Worm (Caenorhabditis elegans) whole organism, L4 larva: Measurements from ENCODE around the gene C10A4.3.

Source experiments
- F26F4.8 ChIP-seq: fragments of 200-800 bp; sonication (Bioruptor generic); conservative IDR thresholded peaks from 2 replicates; pipeline ENCODE4 v1.3.6; 2022; ENCODE audit warnings: missing genetic modification characterization, missing compliant biosample characterization
- F44E2.7 ChIP-seq: fragments of 200-800 bp; sonication (Bioruptor generic); IDR thresholded peaks from 2 replicates; pipeline ENCODE4 v2.1.2; 2022; ENCODE audit warnings: missing genetic modification characterization, missing compliant biosample characterization
- F49E8.2 ChIP-seq: sonication (generic microtip); optimal IDR thresholded peaks from 2 replicates; lab custom pipeline; 2016; ENCODE audit warnings: missing compliant biosample characterization, mild to moderate bottlenecking, missing genetic modification characterization, borderline replicate concordance
- T20F7.1 ChIP-seq: fragments of 200-800 bp; sonication (Bioruptor generic); optimal IDR thresholded peaks from 2 replicates; lab custom pipeline; 2018; ENCODE audit warnings: mild to moderate bottlenecking, missing genetic modification characterization, missing compliant biosample characterization
- Y48G9A.11 ChIP-seq: fragments of 200-800 bp; sonication (Bioruptor generic); IDR thresholded peaks from 2 replicates; pipeline ENCODE4 v1.3.6; 2022; ENCODE audit warnings: missing genetic modification reagents, missing genetic modification characterization, missing compliant biosample characterization
- ZK337.2 ChIP-seq: fragments of 200-800 bp; sonication (Bioruptor generic); IDR thresholded peaks from 2 replicates; pipeline ENCODE4 v1.3.6; 2022; ENCODE audit warnings: missing genetic modification reagents, missing genetic modification characterization, missing compliant biosample characterization
- attf-4 ChIP-seq: sonication (generic microtip); optimal IDR thresholded peaks from 3 replicates; lab custom pipeline; 2017; ENCODE audit warnings: missing biosample characterization, missing genetic modification characterization
- ceh-20 ChIP-seq: fragments of 200-800 bp; sonication (Bioruptor generic); IDR thresholded peaks from 2 replicates; pipeline ENCODE4 v1.3.6; 2022; ENCODE audit warnings: missing genetic modification reagents, missing genetic modification characterization, missing compliant biosample characterization
- cey-2 ChIP-seq: sonication (generic microtip); optimal IDR thresholded peaks from 3 replicates; lab custom pipeline; 2017; ENCODE audit warnings: missing genetic modification characterization, mild to moderate bottlenecking, missing compliant biosample characterization, antibody characterized with exemption, borderline replicate concordance; ENCODE audit not compliant: insufficient read depth
- ctbp-1 ChIP-seq: fragments of 200-800 bp; sonication (Bioruptor generic); IDR thresholded peaks from 2 replicates; pipeline ENCODE4 v1.3.6; 2022; ENCODE audit warnings: missing genetic modification reagents, missing genetic modification characterization, missing compliant biosample characterization
- daf-19 ChIP-seq: fragments of 200-800 bp; sonication (Bioruptor generic); conservative IDR thresholded peaks from 2 replicates; pipeline ENCODE4 v1.3.6; 2022; ENCODE audit warnings: missing genetic modification characterization, missing compliant biosample characterization
- dmd-6 ChIP-seq: fragments of 200-800 bp; sonication (Bioruptor generic); IDR thresholded peaks from 2 replicates; pipeline ENCODE4 v1.3.6; 2022; ENCODE audit warnings: missing genetic modification reagents, missing genetic modification characterization, missing compliant biosample characterization
- dmd-8 ChIP-seq: fragments of 200-800 bp; sonication (Bioruptor generic); IDR thresholded peaks from 2 replicates; pipeline ENCODE4 v1.3.6; 2022; ENCODE audit warnings: missing genetic modification characterization, missing compliant biosample characterization
- dpl-1 ChIP-seq: fragments of 150-350 bp; optimal IDR thresholded peaks from 2 replicates; lab custom pipeline; 2014; ENCODE audit warnings: missing biosample characterization, missing genetic modification reagents, missing genetic modification characterization
- dve-1 ChIP-seq: sonication (generic microtip); optimal IDR thresholded peaks from 2 replicates; lab custom pipeline; 2017; ENCODE audit warnings: antibody characterized with exemption, mild to moderate bottlenecking, missing genetic modification characterization, missing compliant biosample characterization; ENCODE audit not compliant: insufficient read depth
- egl-43 ChIP-seq: fragments of 200-800 bp; sonication (Bioruptor generic); IDR thresholded peaks from 2 replicates; pipeline ENCODE4 v1.3.6; 2022; ENCODE audit warnings: missing genetic modification reagents, missing genetic modification characterization, missing compliant biosample characterization
- fkh-10 ChIP-seq: fragments of 150-350 bp; optimal IDR thresholded peaks from 2 replicates; lab custom pipeline; 2014; ENCODE audit warnings: missing biosample characterization, missing genetic modification reagents, missing genetic modification characterization
- fos-1 ChIP-seq: fragments of 150-350 bp; optimal IDR thresholded peaks from 2 replicates; lab custom pipeline; 2014; ENCODE audit warnings: missing biosample characterization, missing genetic modification characterization
- hif-1 ChIP-seq, 2 experiments: sonication (generic microtip); optimal IDR thresholded peaks; 2 replicates each; lab custom pipeline; 2016 to 2017; ENCODE audit warnings: missing compliant biosample characterization in 2 of 2, missing genetic modification characterization in 2 of 2, missing genetic modification reagents in 2 of 2, missing genotype in 2 of 2, mild to moderate bottlenecking in 1 of 2
- hlh-30 ChIP-seq: sonication (generic microtip); optimal IDR thresholded peaks from 2 replicates; lab custom pipeline; 2017; ENCODE audit warnings: antibody characterized with exemption, mild to moderate bottlenecking, missing genetic modification characterization, missing compliant biosample characterization; ENCODE audit not compliant: insufficient read depth
- jun-1 ChIP-seq: fragments of 150-350 bp; optimal IDR thresholded peaks from 2 replicates; lab custom pipeline; 2014; ENCODE audit warnings: missing biosample characterization, missing genetic modification reagents, missing genetic modification characterization
- lim-7 ChIP-seq: fragments of 200-800 bp; sonication (Bioruptor generic); IDR thresholded peaks from 2 replicates; pipeline ENCODE4 v1.3.6; 2022; ENCODE audit warnings: missing genetic modification characterization, missing compliant biosample characterization
- lin-13 ChIP-seq: fragments of 150-350 bp; optimal IDR thresholded peaks from 2 replicates; lab custom pipeline; 2014; ENCODE audit warnings: missing biosample characterization, missing genetic modification reagents, missing genetic modification characterization
- lsy-2 ChIP-seq, 2 experiments: fragments of 150-350 bp in 1 of 2; sonication (generic microtip) in 1 of 2; optimal IDR thresholded peaks; 2 replicates each; lab custom pipeline; 2014 to 2017; ENCODE audit warnings: missing biosample characterization in 2 of 2, missing genetic modification characterization in 2 of 2
- mdl-1 ChIP-seq, 2 experiments: fragments of 150-350 bp in 1 of 2; sonication (generic microtip) in 1 of 2; optimal IDR thresholded peaks; 2 replicates each; lab custom pipeline; 2014 to 2017; ENCODE audit warnings: missing biosample characterization in 2 of 2, missing genetic modification characterization in 2 of 2
- mes-2 ChIP-seq: sonication (generic microtip); optimal IDR thresholded peaks from 2 replicates; lab custom pipeline; 2016; ENCODE audit warnings: missing genotype, mild to moderate bottlenecking, missing genetic modification characterization, missing compliant biosample characterization; ENCODE audit not compliant: poor library complexity, severe bottlenecking
- mxl-3 ChIP-seq: fragments of 200-800 bp; sonication (Bioruptor generic); optimal IDR thresholded peaks from 2 replicates; lab custom pipeline; 2018; ENCODE audit warnings: mild to moderate bottlenecking, missing genetic modification characterization, missing compliant biosample characterization
- nhr-11 ChIP-seq: fragments of 150-350 bp; optimal IDR thresholded peaks from 2 replicates; lab custom pipeline; 2014; ENCODE audit warnings: missing biosample characterization, missing genetic modification characterization
- pha-4 ChIP-seq, 2 experiments: fragments of 150-350 bp in 1 of 2; fragments of 200-800 bp in 1 of 2; sonication (Bioruptor generic) in 1 of 2; IDR thresholded peaks in 1 of 2; optimal IDR thresholded peaks in 1 of 2; 2 replicates each; pipeline versions ENCODE4 v1.3.6 to Lab custom; 2014 to 2022; ENCODE audit warnings: missing genetic modification characterization in 2 of 2, missing genetic modification reagents in 2 of 2, missing biosample characterization in 1 of 2, missing compliant biosample characterization in 1 of 2
- php-3 ChIP-seq: fragments of 200-800 bp; sonication (Bioruptor generic); IDR thresholded peaks from 2 replicates; pipeline ENCODE4 v1.3.6; 2022; ENCODE audit warnings: missing genetic modification reagents, missing genetic modification characterization, missing compliant biosample characterization
- pqm-1 ChIP-seq: sonication (generic microtip); optimal IDR thresholded peaks from 2 replicates; lab custom pipeline; 2017; ENCODE audit warnings: missing biosample characterization, missing genetic modification characterization
- rbr-2 ChIP-seq: sonication (generic microtip); optimal IDR thresholded peaks from 2 replicates; lab custom pipeline; 2016; ENCODE audit warnings: missing genotype, missing genetic modification characterization, missing compliant biosample characterization
- saeg-2 ChIP-seq: fragments of 200-800 bp; sonication (Bioruptor generic); IDR thresholded peaks from 2 replicates; pipeline ENCODE4 v1.3.6; 2022; ENCODE audit warnings: missing genetic modification reagents, missing genetic modification characterization, missing compliant biosample characterization
- snpc-1.2 ChIP-seq: fragments of 200-800 bp; sonication (Bioruptor generic); IDR thresholded peaks from 2 replicates; pipeline ENCODE4 v1.3.6; 2022; ENCODE audit warnings: missing genetic modification reagents, missing genetic modification characterization, missing compliant biosample characterization
- spr-1 ChIP-seq: sonication (generic microtip); optimal IDR thresholded peaks from 2 replicates; lab custom pipeline; 2016; ENCODE audit warnings: mild to moderate bottlenecking, missing genetic modification characterization, missing compliant biosample characterization
- tag-97 ChIP-seq: fragments of 200-800 bp; sonication (Bioruptor generic); IDR thresholded peaks from 2 replicates; pipeline ENCODE4 v1.3.6; 2022; ENCODE audit warnings: missing genetic modification characterization, missing compliant biosample characterization
- tra-1 ChIP-seq: fragments of 200-800 bp; sonication (Bioruptor generic); IDR thresholded peaks from 2 replicates; pipeline ENCODE4 v1.3.6; 2022; ENCODE audit warnings: missing genetic modification reagents, missing genetic modification characterization, missing compliant biosample characterization
- unc-62 ChIP-seq, 3 experiments: fragments of 150-350 bp in 1 of 3; sonication (generic microtip); optimal IDR thresholded peaks in 2 of 3; peaks in 1 of 3; 1 replicate in 1 of 3; 2 replicates in 2 of 3; lab custom pipeline; 2014 to 2017; ENCODE audit warnings: missing biosample characterization in 3 of 3, missing genetic modification characterization in 3 of 3, missing genetic modification reagents in 3 of 3, missing genotype in 1 of 3
- zfp-2 ChIP-seq: sonication (generic microtip); optimal IDR thresholded peaks from 2 replicates; lab custom pipeline; 2016; ENCODE audit warnings: mild to moderate bottlenecking, missing genetic modification characterization, missing compliant biosample characterization
- zip-11 ChIP-seq: fragments of 200-800 bp; sonication (Bioruptor generic); IDR thresholded peaks from 2 replicates; pipeline ENCODE4 v1.3.6; 2022; ENCODE audit warnings: missing genetic modification characterization, missing compliant biosample characterization
- zip-2 ChIP-seq: fragments of 150-350 bp; optimal IDR thresholded peaks from 2 replicates; lab custom pipeline; 2014; ENCODE audit warnings: missing biosample characterization, missing genetic modification characterization
- ztf-11 ChIP-seq: fragments of 150-350 bp; optimal IDR thresholded peaks from 2 replicates; lab custom pipeline; 2014; ENCODE audit warnings: missing biosample characterization, missing genetic modification characterization

Gene C10A4.3

DNA sequence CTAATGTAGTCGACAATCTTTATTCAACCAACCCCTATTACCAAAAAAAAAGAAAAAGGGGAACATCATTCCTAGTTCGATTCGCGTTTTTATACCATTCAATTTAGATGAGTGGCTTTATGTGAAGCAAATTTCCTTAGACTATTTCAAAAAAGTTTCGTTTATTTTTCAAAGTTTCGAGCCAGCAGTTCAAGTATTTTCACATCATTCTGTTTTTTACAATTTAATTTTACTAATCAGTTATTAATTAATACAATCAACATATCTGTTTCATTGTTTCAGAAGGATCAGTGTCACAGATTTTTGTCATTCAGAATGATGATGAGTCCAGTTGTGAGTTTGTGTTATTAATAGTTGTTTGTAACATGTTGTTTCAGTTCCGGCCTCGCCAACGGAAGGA is 4.4 kb downstream of the C10A4.3 start, which contains the start of gene C10A4.2:
Gene C10A4.2, plus strand, starts transcription at position 301 of the 400 bp plus-strand sequence.
- no peak for TF ChIP-seq tra-1 (GFP tag; lab: Robert Waterston, UW)
- TF ChIP-seq mes-2 (tag; lab: Kevin White, UChicago) = no peak
- TF ChIP-seq zip-11 (GFP tag; lab: Robert Waterston, UW) = no peak
- no peak for TF ChIP-seq F44E2.7 (GFP tag; lab: Robert Waterston, UW)
- no peak for TF ChIP-seq T20F7.1 (GFP tag; lab: Kevin White, UChicago)
- TF ChIP-seq F26F4.8 = no peak
- TF ChIP-seq pqm-1 (tag; lab: Kevin White, UChicago) = no peak
- TF ChIP-seq lsy-2 (tag; optimal IDR thresholded peaks at IDR 0.05; lab: Kevin White, UChicago) = no peak
- no peak for TF ChIP-seq dve-1 (tag; lab: Kevin White, UChicago)
- no peak for TF ChIP-seq ZK337.2 (GFP tag; lab: Robert Waterston, UW)
- TF ChIP-seq lin-13 (GFP tag; lab: Kevin White, UChicago) = no peak
- no peak for TF ChIP-seq ztf-11
- TF ChIP-seq nhr-11 (tag; lab: Kevin White, UChicago) = no peak
- no peak for TF ChIP-seq hif-1 (tag; optimal IDR thresholded peaks at IDR 0.05; lab: Kevin White, UChicago)
- TF ChIP-seq egl-43 = no peak
- no peak for TF ChIP-seq saeg-2 (GFP tag; lab: Robert Waterston, UW)
- TF ChIP-seq zip-2 (tag; lab: Kevin White, UChicago) = no peak
- TF ChIP-seq snpc-1.2 (GFP tag; lab: Robert Waterston, UW) = no peak

DNA sequence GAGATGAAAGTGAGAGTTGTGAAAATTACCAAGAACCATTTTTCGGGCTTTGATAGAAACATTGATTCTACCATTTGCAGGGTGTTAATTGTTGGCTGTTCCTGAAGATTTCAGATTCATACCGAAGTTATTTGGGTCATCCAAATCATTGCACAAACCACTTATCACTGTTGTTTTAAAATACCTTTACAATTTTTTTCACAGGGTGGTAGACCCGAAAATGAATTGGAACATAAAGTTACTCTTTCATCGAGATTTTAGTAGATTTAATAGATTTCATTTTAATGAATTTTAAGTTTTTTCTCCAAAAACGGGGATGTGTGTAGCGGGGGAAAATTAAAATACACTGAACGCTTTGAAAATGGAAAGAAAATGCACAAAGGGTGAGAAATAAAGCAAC is 9.9 kb downstream of the C10A4.3 start, which contains the start of gene C10A4.7:
Gene C10A4.7, minus strand, starts transcription at position 101 of the 400 bp plus-strand sequence.
- TF ChIP-seq dmd-6 (GFP tag; lab: Robert Waterston, UW) = no peak
- TF ChIP-seq Y48G9A.11 = no peak
- no peak for TF ChIP-seq lsy-2 (tag; optimal IDR thresholded peaks at IDR 0.05; lab: Kevin White, UChicago)
- no peak for TF ChIP-seq pha-4 (GFP tag; IDR thresholded peaks at IDR 0.05; lab: Robert Waterston, UW)
- TF ChIP-seq pha-4 (tag; optimal IDR thresholded peaks at IDR 0.05; lab: Kevin White, UChicago) = no peak
- no peak for TF ChIP-seq cey-2
- TF ChIP-seq fkh-10 (GFP tag; lab: Kevin White, UChicago) = no peak
- TF ChIP-seq unc-62 (GFP tag; optimal IDR thresholded peaks at IDR 0.05 in 1 of 2; lab: Kevin White, UChicago) = no peak
- no peak for TF ChIP-seq unc-62 (tag; optimal IDR thresholded peaks at IDR 0.05; lab: Kevin White, UChicago)
- TF ChIP-seq zfp-2 = no peak
- no peak for TF ChIP-seq zip-11 (GFP tag; lab: Robert Waterston, UW)
- no peak for TF ChIP-seq rbr-2
- TF ChIP-seq ceh-20 (GFP tag; lab: Robert Waterston, UW) = no peak
- no peak for TF ChIP-seq fos-1 (tag; lab: Kevin White, UChicago)
- no peak for TF ChIP-seq F44E2.7 (GFP tag; lab: Robert Waterston, UW)
- no peak for TF ChIP-seq mdl-1 (tag; optimal IDR thresholded peaks at IDR 0.05; lab: Kevin White, UChicago)
- TF ChIP-seq ztf-11 = no peak
- no peak for TF ChIP-seq daf-19 (GFP tag; lab: Robert Waterston, UW)
- TF ChIP-seq mxl-3 (GFP tag; lab: Kevin White, UChicago) = no peak

DNA sequence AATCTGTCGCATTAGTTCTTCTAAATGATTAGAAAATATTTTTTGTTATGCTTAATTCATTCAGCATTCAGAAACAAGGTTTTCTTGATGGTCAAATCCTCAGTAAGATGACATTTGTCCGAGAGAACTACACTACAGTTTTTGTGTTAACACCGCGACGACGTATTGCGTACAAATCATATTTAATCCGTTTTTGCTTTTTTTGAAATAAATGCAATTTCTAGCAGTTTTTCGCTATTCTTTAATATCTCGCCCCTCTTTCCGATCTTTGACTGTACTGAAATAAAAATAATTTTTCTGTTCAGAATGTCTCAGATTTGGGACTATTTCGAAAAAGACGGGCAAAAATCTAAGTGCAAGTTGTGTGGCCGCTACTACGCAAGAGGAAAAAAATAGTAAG is 10.6 kb downstream of the C10A4.3 start, which contains the start of gene C10A4.1:
Gene C10A4.1, plus strand, starts transcription at position 301 of the 400 bp plus-strand sequence.
- TF ChIP-seq hlh-30 (tag; lab: Kevin White, UChicago) (no peak), tag-97 (GFP tag; lab: Robert Waterston, UW) (no peak), dmd-8 (GFP tag; lab: Robert Waterston, UW) (no peak), dpl-1 (GFP tag; lab: Kevin White, UChicago) (no peak), ZK337.2 (GFP tag; lab: Robert Waterston, UW) (no peak), jun-1 (tag; lab: Kevin White, UChicago) (no peak), ctbp-1 (GFP tag; lab: Robert Waterston, UW) (no peak), lim-7 (no peak), spr-1 (tag; lab: Kevin White, UChicago) (no peak), php-3 (GFP tag; lab: Robert Waterston, UW) (no peak), F49E8.2 (no peak), mes-2 (tag; lab: Kevin White, UChicago) (no peak), attf-4 (tag; lab: Kevin White, UChicago) (no peak)
